Worm (Caenorhabditis elegans) whole organism, L3 larva: ENCODE measurements around the gene grd-3.

Experiments used
- ZK546.5 ChIP-seq: sonication (generic microtip); optimal IDR thresholded peaks from 2 replicates; lab custom pipeline; 2017; ENCODE audit warnings: missing biosample characterization, missing genetic modification characterization
- aly-2 ChIP-seq: fragments of 150-350 bp; optimal IDR thresholded peaks from 2 replicates; lab custom pipeline; 2014; ENCODE audit warnings: missing biosample characterization, missing genetic modification characterization
- ama-1 ChIP-seq: fragments of 150-350 bp; optimal IDR thresholded peaks from 2 replicates; lab custom pipeline; 2018
- ceh-82 ChIP-seq: fragments of 150-350 bp; optimal IDR thresholded peaks from 2 replicates; lab custom pipeline; 2014; ENCODE audit warnings: missing biosample characterization, missing genetic modification characterization
- ceh-9 ChIP-seq: sonication (generic microtip); optimal IDR thresholded peaks from 2 replicates; lab custom pipeline; 2018; ENCODE audit warnings: missing biosample characterization, missing genetic modification characterization
- daf-12 ChIP-seq: fragments of 150-350 bp; optimal IDR thresholded peaks from 2 replicates; lab custom pipeline; 2014; ENCODE audit warnings: missing biosample characterization, missing genetic modification reagents, missing genetic modification characterization
- egl-27 ChIP-seq: sonication (generic microtip); optimal IDR thresholded peaks from 4 replicates; lab custom pipeline; 2017; ENCODE audit warnings: missing biosample characterization, missing genetic modification reagents, missing genetic modification characterization
- egl-5 ChIP-seq: fragments of 150-350 bp; optimal IDR thresholded peaks from 2 replicates; lab custom pipeline; 2017; ENCODE audit warnings: missing biosample characterization, missing genetic modification reagents, missing genetic modification characterization, inconsistent platforms
- elt-1 ChIP-seq: fragments of 150-350 bp; optimal IDR thresholded peaks from 2 replicates; lab custom pipeline; 2014; ENCODE audit warnings: missing biosample characterization, missing genetic modification characterization
- eor-1 ChIP-seq, 2 experiments: fragments of 150-350 bp; optimal IDR thresholded peaks; 2 replicates each; lab custom pipeline; 2014 to 2018; ENCODE audit warnings: missing biosample characterization in 2 of 2, missing genetic modification characterization in 2 of 2
- fkh-10 ChIP-seq: sonication (generic microtip); optimal IDR thresholded peaks from 2 replicates; lab custom pipeline; 2017; ENCODE audit warnings: missing biosample characterization, missing genetic modification reagents, missing genetic modification characterization
- fkh-2 ChIP-seq: fragments of 150-350 bp; optimal IDR thresholded peaks from 2 replicates; lab custom pipeline; 2014; ENCODE audit warnings: missing biosample characterization, missing genetic modification reagents, missing genetic modification characterization
- fos-1 ChIP-seq: fragments of 150-350 bp; optimal IDR thresholded peaks from 2 replicates; lab custom pipeline; 2014; ENCODE audit warnings: missing biosample characterization, missing genetic modification characterization
- jun-1 ChIP-seq: fragments of 150-350 bp; optimal IDR thresholded peaks from 2 replicates; lab custom pipeline; 2014; ENCODE audit warnings: missing biosample characterization, missing genetic modification reagents, missing genetic modification characterization
- lin-15B ChIP-seq: fragments of 150-350 bp; optimal IDR thresholded peaks from 2 replicates; lab custom pipeline; 2014; ENCODE audit warnings: missing biosample characterization, missing genetic modification characterization
- lsy-12 ChIP-seq: sonication (generic microtip); optimal IDR thresholded peaks from 2 replicates; lab custom pipeline; 2016; ENCODE audit warnings: mild to moderate bottlenecking, missing genetic modification characterization, missing compliant biosample characterization
- mdl-1 ChIP-seq: fragments of 150-350 bp; optimal IDR thresholded peaks from 2 replicates; lab custom pipeline; 2014; ENCODE audit warnings: missing biosample characterization, missing genetic modification characterization
- mml-1 ChIP-seq: fragments of 150-350 bp; sonication (generic microtip); optimal IDR thresholded peaks from 3 replicates; lab custom pipeline; 2014; ENCODE audit warnings: missing biosample characterization, missing genetic modification characterization
- nfya-1 ChIP-seq: sonication (generic microtip); optimal IDR thresholded peaks from 2 replicates; lab custom pipeline; 2017; ENCODE audit warnings: missing genetic modification characterization, mild to moderate bottlenecking, missing compliant biosample characterization, antibody characterized with exemption, moderate library complexity; ENCODE audit not compliant: insufficient read depth
- nhr-11 ChIP-seq: fragments of 150-350 bp; optimal IDR thresholded peaks from 2 replicates; lab custom pipeline; 2014; ENCODE audit warnings: missing biosample characterization, missing genetic modification characterization
- nhr-12 ChIP-seq: fragments of 150-350 bp; optimal IDR thresholded peaks from 2 replicates; lab custom pipeline; 2014; ENCODE audit warnings: missing biosample characterization, missing genetic modification characterization
- nhr-23 ChIP-seq: fragments of 150-350 bp; optimal IDR thresholded peaks from 2 replicates; lab custom pipeline; 2014; ENCODE audit warnings: missing biosample characterization, missing genetic modification reagents, missing genetic modification characterization
- nhr-25 ChIP-seq: sonication (generic microtip); optimal IDR thresholded peaks from 2 replicates; lab custom pipeline; 2017; ENCODE audit warnings: missing biosample characterization, missing genetic modification characterization
- nhr-43 ChIP-seq: sonication (generic microtip); optimal IDR thresholded peaks from 2 replicates; lab custom pipeline; 2016; ENCODE audit warnings: mild to moderate bottlenecking, missing genetic modification characterization, missing compliant biosample characterization; ENCODE audit not compliant: poor library complexity, severe bottlenecking
- nhr-67 ChIP-seq: fragments of 150-350 bp; optimal IDR thresholded peaks from 2 replicates; lab custom pipeline; 2014; ENCODE audit warnings: missing biosample characterization, missing genetic modification characterization
- nhr-76 ChIP-seq: fragments of 150-350 bp; sonication (generic microtip); optimal IDR thresholded peaks from 5 replicates; lab custom pipeline; 2014; ENCODE audit warnings: missing biosample characterization, missing genetic modification characterization
- pha-4 ChIP-seq: fragments of 150-350 bp; optimal IDR thresholded peaks from 2 replicates; lab custom pipeline; 2014; ENCODE audit warnings: missing biosample characterization, missing genetic modification reagents, missing genetic modification characterization
- sea-2 ChIP-seq: fragments of 150-350 bp; sonication (generic microtip); optimal IDR thresholded peaks from 4 replicates; lab custom pipeline; 2014; ENCODE audit warnings: missing biosample characterization, missing genetic modification reagents, missing genetic modification characterization
- tbx-2 ChIP-seq: sonication (generic microtip); optimal IDR thresholded peaks from 2 replicates; lab custom pipeline; 2016; ENCODE audit warnings: mild to moderate bottlenecking, missing genetic modification characterization, missing compliant biosample characterization
- unc-39 ChIP-seq: sonication (generic microtip); optimal IDR thresholded peaks from 4 replicates; lab custom pipeline; 2017; ENCODE audit warnings: missing biosample characterization, missing genetic modification characterization
- unc-62 ChIP-seq: fragments of 150-350 bp; sonication (generic microtip); optimal IDR thresholded peaks from 4 replicates; lab custom pipeline; 2014; ENCODE audit warnings: missing biosample characterization, missing genetic modification reagents, missing genetic modification characterization
- zag-1 ChIP-seq: fragments of 150-350 bp; optimal IDR thresholded peaks from 2 replicates; lab custom pipeline; 2014; ENCODE audit warnings: missing biosample characterization, missing genetic modification characterization
- ztf-11 ChIP-seq: fragments of 150-350 bp; optimal IDR thresholded peaks from 2 replicates; lab custom pipeline; 2014; ENCODE audit warnings: missing biosample characterization, missing genetic modification characterization
- ztf-4 ChIP-seq: fragments of 150-350 bp; optimal IDR thresholded peaks from 2 replicates; lab custom pipeline; 2014; ENCODE audit warnings: missing biosample characterization, missing genetic modification characterization

The grd-3 gene

ce11 chrIV:3447350-3447749, 7.9 kb downstream of the grd-3 start:
- TF ChIP-seq ceh-9 (tag; lab: Kevin White, UChicago) (no peak), nhr-25 (no peak), egl-27 (tag; lab: Kevin White, UChicago) (no peak), nhr-43 (tag; lab: Kevin White, UChicago) (no peak), daf-12 (tag; lab: Kevin White, UChicago) (no peak)
- TF ChIP-seq, all 47 proteins: peak for 0

ce11 chrIV:3452516-3452915, 13.1 kb downstream of the grd-3 start:
- no peak for TF ChIP-seq lsy-12 (tag; lab: Kevin White, UChicago)
- no peak for TF ChIP-seq eor-1 (tag; optimal IDR thresholded peaks at IDR 0.05; lab: Kevin White, UChicago)
- TF ChIP-seq egl-5 (tag; lab: Kevin White, UChicago) = no peak
- no peak for TF ChIP-seq nhr-12 (tag; lab: Kevin White, UChicago)
- TF ChIP-seq tbx-2 (tag; lab: Kevin White, UChicago) = no peak
- no peak for TF ChIP-seq aly-2
- TF ChIP-seq ama-1 (lab: Kevin White, UChicago) = no peak
- TF ChIP-seq ztf-4 (tag; lab: Kevin White, UChicago) = no peak
- TF ChIP-seq daf-12 (tag; lab: Kevin White, UChicago) = no peak
- no peak for TF ChIP-seq ceh-82
- no peak for TF ChIP-seq unc-39 (tag; lab: Kevin White, UChicago)
- no peak for TF ChIP-seq fos-1 (tag; lab: Kevin White, UChicago)
- TF ChIP-seq nfya-1 = no peak
- TF ChIP-seq, all 47 proteins: peak for 0

ce11 chrIV:3453346-3453745, 13.9 kb downstream of the grd-3 start, which contains the start of gene srz-23:
TSS of gene srz-23 (plus strand) at chrIV:3453608.
- TF ChIP-seq zag-1 (tag; lab: Kevin White, UChicago) = no peak
- TF ChIP-seq ama-1 (lab: Kevin White, UChicago) = no peak
- TF ChIP-seq mdl-1 (tag; lab: Kevin White, UChicago) = no peak
- no peak for TF ChIP-seq lin-15B (tag; lab: Kevin White, UChicago)
- TF ChIP-seq nhr-23 (tag; lab: Kevin White, UChicago) = no peak
- no peak for TF ChIP-seq fkh-10 (GFP tag; lab: Kevin White, UChicago)
- TF ChIP-seq ztf-11 (tag; lab: Kevin White, UChicago) = no peak
- no peak for TF ChIP-seq ceh-9 (tag; lab: Kevin White, UChicago)
- no peak for TF ChIP-seq nhr-67 (tag; lab: Kevin White, UChicago)
- no peak for TF ChIP-seq nhr-11 (tag; lab: Kevin White, UChicago)
- no peak for TF ChIP-seq nhr-76 (tag; lab: Kevin White, UChicago)
- no peak for TF ChIP-seq elt-1 (tag; lab: Kevin White, UChicago)
- TF ChIP-seq fkh-2 (tag; lab: Kevin White, UChicago) = no peak
- no peak for TF ChIP-seq mml-1
- no peak for TF ChIP-seq daf-12 (tag; lab: Kevin White, UChicago)
- no peak for TF ChIP-seq ceh-82
- TF ChIP-seq sea-2 (GFP tag; lab: Kevin White, UChicago) = no peak
- no peak for TF ChIP-seq jun-1

- no peak for TF ChIP-seq ZK546.5 (tag; lab: Kevin White, UChicago)
- no peak for TF ChIP-seq elt-1 (tag; lab: Kevin White, UChicago)
- no peak for TF ChIP-seq zag-1 (tag; lab: Kevin White, UChicago)
Observed at ce11 chrIV:3463254-3463653, 23.8 kb downstream of the grd-3 start, which contains the start of gene F58E2.4. TSS of gene F58E2.4 (plus strand) at chrIV:3463387.

ce11 chrIV:3467128-3467527, 27.7 kb downstream of the grd-3 start, which contains the start of gene F58E2.3:
TSS of gene F58E2.3 (plus strand) at chrIV:3467428.
- no peak for TF ChIP-seq nhr-43 (tag; lab: Kevin White, UChicago)
- TF ChIP-seq pha-4 = no peak
- TF ChIP-seq unc-39 (tag; lab: Kevin White, UChicago) = no peak
- no peak for TF ChIP-seq nhr-12 (tag; lab: Kevin White, UChicago)
- no peak for TF ChIP-seq nfya-1
- no peak for TF ChIP-seq aly-2
- TF ChIP-seq unc-62 (GFP tag; lab: Kevin White, UChicago) = no peak
